Worm (Caenorhabditis elegans) whole organism, mixed stage, embryonic: Measurements from ENCODE around the gene cat-1.

Experiments used
- ces-1 ChIP-seq: fragments of 150-350 bp; optimal IDR thresholded peaks from 2 replicates; lab custom pipeline; 2014; ENCODE audit warnings: missing biosample characterization, missing genetic modification reagents, missing genetic modification characterization
- flh-1 ChIP-seq: fragments of 200-800 bp; sonication (Bioruptor generic); optimal IDR thresholded peaks from 2 replicates; lab custom pipeline; 2018; ENCODE audit warnings: mild to moderate bottlenecking, missing genetic modification characterization, moderate library complexity, missing compliant biosample characterization
- ham-2 ChIP-seq: fragments of 200-800 bp; sonication (Bioruptor generic); optimal IDR thresholded peaks from 2 replicates; lab custom pipeline; 2018; ENCODE audit warnings: mild to moderate bottlenecking, missing genetic modification characterization, missing compliant biosample characterization
- lin-13 ChIP-seq: fragments of 150-350 bp; optimal IDR thresholded peaks from 2 replicates; lab custom pipeline; 2014; ENCODE audit warnings: missing biosample characterization, missing genetic modification characterization
- nhr-12 ChIP-seq: fragments of 150-350 bp; optimal IDR thresholded peaks from 2 replicates; lab custom pipeline; 2014; ENCODE audit warnings: missing biosample characterization, missing genetic modification characterization
- nhr-2 ChIP-seq: fragments of 150-350 bp; optimal IDR thresholded peaks from 2 replicates; lab custom pipeline; 2014; ENCODE audit warnings: missing biosample characterization, missing genetic modification characterization
- nhr-28 ChIP-seq: fragments of 150-350 bp; optimal IDR thresholded peaks from 2 replicates; lab custom pipeline; 2014; ENCODE audit warnings: missing biosample characterization, missing genetic modification characterization
- pha-4 ChIP-seq: fragments of 150-350 bp; optimal IDR thresholded peaks from 2 replicates; lab custom pipeline; 2018; ENCODE audit warnings: missing biosample characterization, missing genetic modification reagents, missing genetic modification characterization
- snpc-4 ChIP-seq: fragments of 150-350 bp; optimal IDR thresholded peaks from 2 replicates; lab custom pipeline; 2014; ENCODE audit warnings: missing biosample characterization, missing genetic modification characterization
- sptf-1 ChIP-seq: sonication (generic microtip); optimal IDR thresholded peaks from 2 replicates; lab custom pipeline; 2017; ENCODE audit warnings: mild to moderate bottlenecking, missing genetic modification characterization, moderate library complexity, missing compliant biosample characterization
- unc-39 ChIP-seq: fragments of 150-350 bp; optimal IDR thresholded peaks from 2 replicates; lab custom pipeline; 2014; ENCODE audit warnings: missing biosample characterization, missing genetic modification characterization
- unc-62 ChIP-seq: fragments of 150-350 bp; optimal IDR thresholded peaks from 2 replicates; lab custom pipeline; 2014; ENCODE audit warnings: missing biosample characterization, missing genetic modification reagents, missing genetic modification characterization
- ztf-11 ChIP-seq: fragments of 150-350 bp; optimal IDR thresholded peaks from 2 replicates; lab custom pipeline; 2014; ENCODE audit warnings: missing biosample characterization, missing genetic modification characterization

ce11 chrX:5697208-5697607 lies 13.3 kb downstream of the cat-1 start, which contains the start of gene W01C8.5:
- TF ChIP-seq nhr-12 (tag; lab: Kevin White, UChicago), result no peak
- TF ChIP-seq snpc-4 (tag; lab: Kevin White, UChicago), result no peak
- TF ChIP-seq nhr-28 (tag; lab: Kevin White, UChicago), result no peak
- no peak for TF ChIP-seq unc-62 (GFP tag; lab: Kevin White, UChicago)
- TF ChIP-seq pha-4 (tag; lab: Kevin White, UChicago), result no peak
- TF ChIP-seq nhr-2 (tag; lab: Kevin White, UChicago), result no peak
- no peak for TF ChIP-seq ztf-11 (tag; lab: Kevin White, UChicago)
- TF ChIP-seq lin-13 (tag; lab: Kevin White, UChicago), result no peak
- no peak for TF ChIP-seq ces-1
- no peak for TF ChIP-seq ham-2 (GFP tag; lab: Kevin White, UChicago)
- TF ChIP-seq flh-1, result no peak
- TF ChIP-seq sptf-1 (tag; lab: Kevin White, UChicago), result no peak
- TF ChIP-seq unc-39 (tag; lab: Kevin White, UChicago), result no peak
